Worm (Caenorhabditis elegans) whole organism, young adult: Measurements from ENCODE around the gene srw-34.

ENCODE experiments used
- C17E4.6 ChIP-seq: fragments of 200-800 bp; sonication (Bioruptor generic); IDR thresholded peaks from 2 replicates; pipeline ENCODE4 v1.3.6; 2022; ENCODE audit warnings: missing genetic modification reagents, missing genetic modification characterization, missing compliant biosample characterization
- D2030.7 ChIP-seq: fragments of 200-800 bp; sonication (Bioruptor generic); IDR thresholded peaks from 2 replicates; pipeline ENCODE4 v1.3.6; 2022; ENCODE audit warnings: missing genetic modification reagents, missing genetic modification characterization, missing compliant biosample characterization
- F37B4.10 ChIP-seq: fragments of 200-800 bp; sonication (Bioruptor generic); IDR thresholded peaks from 2 replicates; pipeline ENCODE4 v1.3.6; 2022; ENCODE audit warnings: missing genetic modification characterization, missing compliant biosample characterization
- F39B2.1 ChIP-seq: fragments of 200-800 bp; sonication (Bioruptor generic); IDR thresholded peaks from 2 replicates; pipeline ENCODE4 v1.3.6; 2022; ENCODE audit warnings: missing genetic modification reagents, missing genetic modification characterization, missing compliant biosample characterization
- F52B5.7 ChIP-seq: sonication (generic microtip); optimal IDR thresholded peaks from 2 replicates; lab custom pipeline; 2016; ENCODE audit warnings: mild to moderate bottlenecking, missing genetic modification characterization, missing compliant biosample characterization
- F55B11.4 ChIP-seq: sonication (generic microtip); optimal IDR thresholded peaks from 2 replicates; lab custom pipeline; 2016; ENCODE audit warnings: missing compliant biosample characterization, missing genetic modification characterization, borderline replicate concordance; ENCODE audit not compliant: insufficient read depth
- T26A5.8 ChIP-seq: sonication (generic microtip); optimal IDR thresholded peaks from 2 replicates; lab custom pipeline; 2016; ENCODE audit warnings: missing genetic modification characterization, missing compliant biosample characterization
- Y56A3A.18 ChIP-seq: fragments of 200-800 bp; sonication (Bioruptor generic); IDR thresholded peaks from 2 replicates; pipeline ENCODE4 v1.3.6; 2022; ENCODE audit warnings: missing genetic modification reagents, missing genetic modification characterization, missing compliant biosample characterization
- ZK185.1 ChIP-seq: sonication (generic microtip); optimal IDR thresholded peaks from 2 replicates; lab custom pipeline; 2016; ENCODE audit warnings: mild to moderate bottlenecking, missing genetic modification characterization, missing compliant biosample characterization; ENCODE audit not compliant: poor library complexity, severe bottlenecking
- ama-1 ChIP-seq, 3 experiments: fragments of 150-350 bp in 1 of 3; sonication (generic microtip) in 2 of 3; optimal IDR thresholded peaks; 2 replicates each; lab custom pipeline; 2014 to 2018; ENCODE audit warnings: missing biosample characterization in 2 of 3, missing genetic modification characterization in 2 of 3, missing genetic modification reagents in 2 of 3
- aptf-2 ChIP-seq: fragments of 200-800 bp; sonication (Bioruptor generic); conservative IDR thresholded peaks from 2 replicates; pipeline ENCODE4 v1.3.6; 2022; ENCODE audit warnings: missing genetic modification reagents, missing genetic modification characterization, missing compliant biosample characterization
- attf-3 ChIP-seq: fragments of 200-800 bp; sonication (Bioruptor generic); conservative IDR thresholded peaks from 2 replicates; pipeline ENCODE4 v1.3.6; 2022; ENCODE audit warnings: missing genetic modification reagents, missing genetic modification characterization, missing compliant biosample characterization
- cebp-2 ChIP-seq: fragments of 200-800 bp; sonication (Bioruptor generic); IDR thresholded peaks from 2 replicates; pipeline ENCODE4 v1.3.6; 2022; ENCODE audit warnings: missing genetic modification characterization, missing compliant biosample characterization
- ceh-100 ChIP-seq: fragments of 200-800 bp; sonication (Bioruptor generic); IDR thresholded peaks from 2 replicates; pipeline ENCODE4 v1.3.6; 2022; ENCODE audit warnings: missing genetic modification reagents, missing genetic modification characterization, missing compliant biosample characterization
- ceh-79 ChIP-seq: sonication (generic microtip); optimal IDR thresholded peaks from 2 replicates; lab custom pipeline; 2017; ENCODE audit warnings: mild to moderate bottlenecking, missing genetic modification characterization, missing compliant biosample characterization
- chd-7 ChIP-seq: sonication (generic microtip); optimal IDR thresholded peaks from 2 replicates; lab custom pipeline; 2016; ENCODE audit warnings: mild to moderate bottlenecking, missing genetic modification characterization, moderate library complexity, missing compliant biosample characterization
- dox-1 ChIP-seq: fragments of 200-800 bp; sonication (Bioruptor generic); IDR thresholded peaks from 2 replicates; pipeline ENCODE4 v1.3.6; 2022; ENCODE audit warnings: missing genetic modification reagents, missing genetic modification characterization, missing compliant biosample characterization
- egrh-3 ChIP-seq: fragments of 200-800 bp; sonication (Bioruptor generic); IDR thresholded peaks from 2 replicates; pipeline ENCODE4 v1.3.6; 2022; ENCODE audit warnings: missing genetic modification reagents, missing genetic modification characterization, missing compliant biosample characterization
- fkh-3 ChIP-seq: sonication (generic microtip); optimal IDR thresholded peaks from 2 replicates; lab custom pipeline; 2016; ENCODE audit warnings: mild to moderate bottlenecking, missing genetic modification characterization, missing compliant biosample characterization
- hsf-1 ChIP-seq: fragments of 200-800 bp; sonication (Bioruptor generic); IDR thresholded peaks from 2 replicates; pipeline ENCODE4 v1.3.6; 2022; ENCODE audit warnings: missing genetic modification reagents, missing genetic modification characterization, missing compliant biosample characterization
- lin-26 ChIP-seq: fragments of 200-800 bp; sonication (Bioruptor generic); IDR thresholded peaks from 2 replicates; pipeline ENCODE4 v1.3.6; 2022; ENCODE audit warnings: missing genetic modification reagents, missing genetic modification characterization, missing compliant biosample characterization
- lin-40 ChIP-seq: sonication (generic microtip); optimal IDR thresholded peaks from 2 replicates; lab custom pipeline; 2016; ENCODE audit warnings: missing genetic modification characterization, mild to moderate bottlenecking, missing compliant biosample characterization, missing genotype, missing genetic modification reagents
- madf-6 ChIP-seq: fragments of 200-800 bp; sonication (Bioruptor generic); IDR thresholded peaks from 2 replicates; pipeline ENCODE4 v1.3.6; 2022; ENCODE audit warnings: missing genetic modification reagents, missing genetic modification characterization, missing compliant biosample characterization
- mel-28 ChIP-seq: sonication (generic microtip); optimal IDR thresholded peaks from 2 replicates; lab custom pipeline; 2016; ENCODE audit warnings: borderline replicate concordance, mild to moderate bottlenecking, missing genetic modification characterization, missing compliant biosample characterization
- mes-4 ChIP-seq: sonication (generic microtip); optimal IDR thresholded peaks from 2 replicates; lab custom pipeline; 2016; ENCODE audit warnings: missing genotype, missing genetic modification characterization, missing compliant biosample characterization
- nhr-27 ChIP-seq: fragments of 200-800 bp; sonication (Bioruptor generic); optimal IDR thresholded peaks from 2 replicates; lab custom pipeline; 2018; ENCODE audit warnings: mild to moderate bottlenecking, missing genetic modification characterization, moderate library complexity, missing compliant biosample characterization
- nhr-80 ChIP-seq: sonication (generic microtip); optimal IDR thresholded peaks from 2 replicates; lab custom pipeline; 2016; ENCODE audit warnings: missing genetic modification characterization, missing compliant biosample characterization
- pbrm-1 ChIP-seq: fragments of 200-800 bp; sonication (Bioruptor generic); IDR thresholded peaks from 2 replicates; pipeline ENCODE4 v1.3.6; 2022; ENCODE audit warnings: missing genetic modification reagents, missing genetic modification characterization, missing compliant biosample characterization
- somi-1 ChIP-seq: fragments of 200-800 bp; sonication (Bioruptor generic); optimal IDR thresholded peaks from 2 replicates; lab custom pipeline; 2018; ENCODE audit warnings: mild to moderate bottlenecking, missing genetic modification characterization, missing compliant biosample characterization
- unc-130 ChIP-seq: sonication (generic microtip); optimal IDR thresholded peaks from 2 replicates; lab custom pipeline; 2016; ENCODE audit warnings: missing genetic modification reagents, missing genetic modification characterization, missing compliant biosample characterization
- ztf-3 ChIP-seq: fragments of 200-800 bp; sonication (Bioruptor generic); optimal IDR thresholded peaks from 2 replicates; lab custom pipeline; 2018; ENCODE audit warnings: mild to moderate bottlenecking, missing genetic modification characterization, missing compliant biosample characterization

Gene srw-34

DNA sequence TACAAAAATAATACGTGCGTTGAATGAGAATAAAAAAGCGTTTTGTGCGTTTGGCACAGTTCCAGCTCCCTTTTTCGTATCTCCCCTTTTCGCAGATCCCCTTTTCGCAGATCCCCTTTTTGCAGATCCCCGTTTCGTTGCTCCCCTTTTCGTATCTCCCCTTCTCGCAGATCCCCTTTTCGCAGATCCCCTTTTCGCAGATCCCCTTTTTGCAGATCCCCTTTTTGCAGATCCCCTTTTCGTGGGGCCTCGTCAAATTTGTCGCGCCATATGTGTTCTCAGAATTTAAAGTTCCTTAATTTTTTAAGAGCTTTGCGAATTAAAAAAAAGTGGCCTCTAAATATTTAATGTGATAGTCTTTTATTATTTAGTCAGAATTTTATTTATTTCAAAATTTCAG lies 30.8 kb upstream of the srw-34 start, which contains the start of gene Y32B12B.4:
Gene Y32B12B.4, plus strand, starts transcription at position 399 of the 400 bp plus-strand sequence.
- TF ChIP-seq D2030.7 (GFP tag; lab: Robert Waterston, UW) (0 out of 2 replicates have a peak, but pooled peaks have one; percentile 13), Y56A3A.18 (no peak), ceh-100 (GFP tag; lab: Robert Waterston, UW) (peak; percentile 90), F39B2.1 (no peak), ceh-79 (tag; lab: Kevin White, UChicago) (no peak), aptf-2 (GFP tag; lab: Robert Waterston, UW) (0 out of 2 replicates have a peak, but pooled peaks have one; percentile 9), hsf-1 (GFP tag; lab: Robert Waterston, UW) (no peak), F55B11.4 (tag; lab: Kevin White, UChicago) (no peak), egrh-3 (GFP tag; lab: Robert Waterston, UW) (0 out of 2 replicates have a peak, but pooled peaks have one; percentile 5), fkh-3 (no peak), chd-7 (tag; lab: Kevin White, UChicago) (no peak), attf-3 (GFP tag; lab: Robert Waterston, UW) (no peak), C17E4.6 (GFP tag; lab: Robert Waterston, UW) (no peak), unc-130 (GFP tag; lab: Kevin White, UChicago) (peak; percentile 34)
- TF ChIP-seq, all 124 proteins: peak for 5

DNA sequence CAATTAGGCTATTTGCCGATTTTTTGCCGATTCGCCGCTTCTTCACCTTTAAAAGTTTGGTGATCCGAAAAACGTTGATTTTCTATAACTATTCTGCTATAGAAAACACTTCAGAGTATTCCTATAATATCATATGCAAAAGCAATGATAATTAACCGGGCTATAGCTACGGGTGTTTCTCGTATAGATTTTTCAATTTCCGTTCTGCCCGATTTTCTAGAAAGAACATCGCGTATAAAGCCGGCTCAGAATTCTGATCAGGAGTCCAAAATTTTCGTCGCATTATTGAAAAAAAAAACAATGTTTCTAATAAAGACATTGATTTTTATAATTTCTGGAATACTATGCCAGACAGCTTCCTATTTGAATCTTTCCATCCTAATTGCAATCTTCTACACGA lies 28.5 kb upstream of the srw-34 start, which contains the start of gene srbc-65:
Gene srbc-65, plus strand, starts transcription at position 301 of the 400 bp plus-strand sequence.
- TF ChIP-seq mes-4 (tag; lab: Kevin White, UChicago), result no peak
- TF ChIP-seq somi-1, result no peak
- no peak for TF ChIP-seq ztf-3
- TF ChIP-seq, all 124 proteins: peak for 0

DNA sequence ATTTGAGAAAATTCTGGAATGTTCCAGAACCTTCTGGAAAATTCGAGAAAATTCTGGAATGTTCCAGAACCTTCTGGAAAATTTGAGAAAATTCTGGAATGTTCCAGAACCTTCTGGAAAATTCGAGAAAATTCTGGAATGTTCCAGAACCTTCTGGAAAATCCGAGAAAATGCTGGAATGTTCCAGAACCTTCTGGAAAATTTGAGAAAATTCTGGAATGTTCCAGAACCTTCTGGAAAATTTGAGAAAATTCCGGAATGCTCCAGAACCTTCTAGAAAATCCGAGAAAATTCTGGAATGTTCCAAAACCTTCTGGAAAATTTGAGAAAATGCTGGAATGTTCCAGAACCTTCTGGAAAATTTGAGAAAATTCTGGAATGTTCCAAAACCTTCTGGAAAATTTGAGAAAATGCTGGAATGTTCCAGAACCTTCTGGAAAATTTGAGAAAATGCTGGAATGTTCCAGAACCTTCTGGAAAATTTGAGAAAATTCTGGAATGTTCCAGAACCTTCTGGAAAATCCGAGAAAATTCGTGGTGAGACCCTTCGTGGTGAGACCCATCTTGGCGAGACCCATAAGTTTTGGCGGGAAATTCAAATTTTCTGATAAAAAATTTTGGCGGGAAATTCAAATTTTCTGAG lies 26.0 kb upstream of the srw-34 start:
- TF ChIP-seq dox-1 (GFP tag; lab: Robert Waterston, UW), result peak; percentile 74
- TF ChIP-seq pbrm-1 (GFP tag; lab: Robert Waterston, UW), result 0 out of 2 replicates have a peak, but pooled peaks have one; percentile 13
- peak; percentile 13 for TF ChIP-seq egrh-3 (GFP tag; lab: Robert Waterston, UW)
- peak; percentile 30; the same call in 1 of the 2 replicates for TF ChIP-seq madf-6 (GFP tag; lab: Robert Waterston, UW)
- peak; percentile 96 for TF ChIP-seq hsf-1 (GFP tag; lab: Robert Waterston, UW)

DNA sequence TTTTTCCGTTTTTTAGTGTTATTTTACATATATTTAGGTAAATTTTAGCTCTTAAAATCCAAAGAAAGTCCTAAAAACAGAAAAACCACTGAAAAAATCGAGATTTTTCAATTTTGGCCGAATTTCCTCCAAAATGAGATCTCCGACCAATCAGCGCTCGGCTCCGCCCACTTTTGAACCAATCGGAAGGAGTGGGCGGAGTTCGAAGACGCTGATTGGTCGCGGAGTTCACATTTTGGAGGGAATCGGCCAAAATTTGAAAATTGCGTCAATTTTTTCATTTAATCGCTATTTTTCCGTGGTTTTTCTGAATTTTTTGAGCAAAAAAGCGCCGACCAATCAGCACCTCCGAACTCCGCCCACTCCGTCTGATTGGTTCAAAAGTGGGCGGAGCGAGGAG lies 18.5 kb upstream of the srw-34 start:
- no peak for TF ChIP-seq lin-26 (GFP tag; lab: Robert Waterston, UW)
- TF ChIP-seq mel-28, result no peak
- no peak for TF ChIP-seq nhr-80 (tag; lab: Kevin White, UChicago)
- no peak for TF ChIP-seq F37B4.10 (GFP tag; lab: Robert Waterston, UW)
- TF ChIP-seq cebp-2, result no peak
- TF ChIP-seq unc-130 (GFP tag; lab: Kevin White, UChicago), result no peak
- TF ChIP-seq dox-1 (GFP tag; lab: Robert Waterston, UW), result no peak
- TF ChIP-seq egrh-3 (GFP tag; lab: Robert Waterston, UW), result no peak
- no peak for TF ChIP-seq ama-1 (optimal IDR thresholded peaks at IDR 0.05; lab: Kevin White, UChicago)
- TF ChIP-seq ama-1 (GFP tag; optimal IDR thresholded peaks at IDR 0.05; lab: Kevin White, UChicago), result no peak
- no peak for TF ChIP-seq F52B5.7
- TF ChIP-seq nhr-27 (tag; lab: Kevin White, UChicago), result no peak
- no peak for TF ChIP-seq F55B11.4 (tag; lab: Kevin White, UChicago)
- TF ChIP-seq ZK185.1 (tag; lab: Kevin White, UChicago), result no peak
- no peak for TF ChIP-seq fkh-3
- TF ChIP-seq T26A5.8 (tag; lab: Kevin White, UChicago), result no peak
- no peak for TF ChIP-seq lin-40
- TF ChIP-seq, all 124 proteins: peak for 0
